Fruit fly (Drosophila melanogaster): ENCODE results near the gene SNF4Agamma.
A peak's percentile ranks its signal among the peaks of the same experiment; 100 is the strongest.

SNF4Agamma gene

dm6 chr3R:21218733-21219165, 78.2 kb downstream of the SNF4Agamma start, which contains the start of the genes Smyd5 and Oga (continued):
- TF ChIP-seq CG6808 (GFP tag; optimal IDR thresholded peaks at IDR 0.05) (no peak), Sox15 (GFP tag; optimal IDR thresholded peaks at IDR 0.05) (no peak), CG6854 (GFP tag; optimal IDR thresholded peaks at IDR 0.05) (no peak), CG6792 (GFP tag; optimal IDR thresholded peaks at IDR 0.05) (no peak), dac (GFP tag; optimal IDR thresholded peaks at IDR 0.05) (no peak), CG6276 (GFP tag; optimal IDR thresholded peaks at IDR 0.05) (no peak), Met (GFP tag; optimal IDR thresholded peaks at IDR 0.05) (no peak)

- TF ChIP-seq CG11294 (GFP tag; IDR thresholded peaks at IDR 0.05) = no peak
- TF ChIP-seq Hr39 (GFP tag; optimal IDR thresholded peaks at IDR 0.05) = peak; percentile 53
- TF ChIP-seq CG6163 (GFP tag; IDR thresholded peaks at IDR 0.05) = peak; percentile 71
- TF ChIP-seq CG6792 (GFP tag; optimal IDR thresholded peaks at IDR 0.05) = peak; percentile 37
- TF ChIP-seq dac (GFP tag; optimal IDR thresholded peaks at IDR 0.05) = peak; percentile 16
- TF ChIP-seq CG1621 (tag; optimal IDR thresholded peaks at IDR 0.05) = peak; percentile 36
- no peak for TF ChIP-seq Eip93F (GFP tag; optimal IDR thresholded peaks at IDR 0.05)
- peak; percentile 78 for TF ChIP-seq Sox14 (GFP tag; optimal IDR thresholded peaks at IDR 0.05)
- TF ChIP-seq svp (GFP tag) = no peak
- TF ChIP-seq cyc (GFP tag; optimal IDR thresholded peaks at IDR 0.05) = peak; percentile 66
- peak; percentile 58 for TF ChIP-seq esn (GFP tag; optimal IDR thresholded peaks at IDR 0.05)
- peak; percentile 48 for TF ChIP-seq lz (GFP tag; optimal IDR thresholded peaks at IDR 0.05)
- TF ChIP-seq Met (GFP tag; optimal IDR thresholded peaks at IDR 0.05) = no peak
- no peak for TF ChIP-seq Blimp-1 (GFP tag; optimal IDR thresholded peaks at IDR 0.05)
- peak; percentile 28 for TF ChIP-seq topi (GFP tag; optimal IDR thresholded peaks at IDR 0.05)
- peak; percentile 90 for TF ChIP-seq fkh (GFP tag; optimal IDR thresholded peaks at IDR 0.05)
- no peak for TF ChIP-seq CG11762 (GFP tag; optimal IDR thresholded peaks at IDR 0.05; ENCODE audit: insufficient read depth)
- TF ChIP-seq Gug (GFP tag; IDR thresholded peaks at IDR 0.05) = no peak
- TF ChIP-seq Hr4 (GFP tag; optimal IDR thresholded peaks at IDR 0.05) = no peak
- TF ChIP-seq CG6276 (GFP tag; optimal IDR thresholded peaks at IDR 0.05) = no peak
- peak in 1 of 2 experiments; percentile 39 for TF ChIP-seq salr (GFP tag; optimal IDR thresholded peaks at IDR 0.05)
- no peak for TF ChIP-seq Sox102F (GFP tag; optimal IDR thresholded peaks at IDR 0.05)
- TF ChIP-seq Smox (GFP tag; optimal IDR thresholded peaks at IDR 0.05) = no peak
- no peak for TF ChIP-seq dsx (GFP tag; optimal IDR thresholded peaks at IDR 0.05; ENCODE audit: poor library complexity, severe bottlenecking)
- peak; percentile 20 for TF ChIP-seq CG3032 (tag; optimal IDR thresholded peaks at IDR 0.05)
- no peak for TF ChIP-seq Sox15 (GFP tag; optimal IDR thresholded peaks at IDR 0.05)
- TF ChIP-seq OdsH (GFP tag; optimal IDR thresholded peaks at IDR 0.05) = peak; percentile 25
- peak; percentile 9 for TF ChIP-seq Ets96B (tag; optimal IDR thresholded peaks at IDR 0.05)
- TF ChIP-seq CG10631 (GFP tag; optimal IDR thresholded peaks at IDR 0.05) = no peak
- peak; percentile 53 for TF ChIP-seq Eip78C (GFP tag)
- no peak for TF ChIP-seq fd85E (GFP tag; optimal IDR thresholded peaks at IDR 0.05)
- no peak for TF ChIP-seq fd59A (GFP tag; optimal IDR thresholded peaks at IDR 0.05)
- peak; percentile 57 for TF ChIP-seq CG31627 (GFP tag; optimal IDR thresholded peaks at IDR 0.05)
- no peak for TF ChIP-seq Hr38 (GFP tag; optimal IDR thresholded peaks at IDR 0.05)
- no peak for TF ChIP-seq CG3919 (GFP tag; optimal IDR thresholded peaks at IDR 0.05)
- TF ChIP-seq pdm3 (GFP tag; optimal IDR thresholded peaks at IDR 0.05) = no peak
- TF ChIP-seq Eip75B (GFP tag; optimal IDR thresholded peaks at IDR 0.05) = no peak
- peak; percentile 13 for TF ChIP-seq acj6 (GFP tag; optimal IDR thresholded peaks at IDR 0.05)
Measured at dm6 chr3R:21223453-21224057, 83.0 kb downstream of the SNF4Agamma start, which contains the start of the genes CG3337 and Nelf-A. TSS of gene CG3337 (minus strand) at chr3R:21223584. TSS of gene Nelf-A (plus strand) at chr3R:21223704.
